Fruit fly (Drosophila melanogaster) whole organism, embryonic: Measurements from ENCODE around the gene haf.

Source experiments
- Abd-B ChIP-seq: fragments of 200-800 bp; sonication (Bioruptor generic); optimal IDR thresholded peaks from 2 replicates; lab custom pipeline; 2018; ENCODE audit warnings: missing biosample characterization, mild to moderate bottlenecking, missing genetic modification characterization, moderate library complexity
- CG10147 ChIP-seq: fragments of 200-800 bp; sonication (Bioruptor generic); optimal IDR thresholded peaks from 2 replicates; lab custom pipeline; 2019; ENCODE audit warnings: missing biosample characterization, mild to moderate bottlenecking, missing genetic modification characterization, moderate library complexity
- CG1024 ChIP-seq: fragments of 200-800 bp; sonication (Bioruptor generic); IDR thresholded peaks from 2 replicates; pipeline ENCODE4 v1.3.6; 2022; ENCODE audit warnings: missing biosample characterization, missing genetic modification characterization
- CG10462 ChIP-seq: fragments of 200-800 bp; sonication (Bioruptor generic); optimal IDR thresholded peaks from 2 replicates; lab custom pipeline; 2016; ENCODE audit warnings: missing biosample characterization, missing genetic modification characterization
- CG11723 ChIP-seq: fragments of 200-800 bp; sonication (Bioruptor generic); optimal IDR thresholded peaks from 2 replicates; lab custom pipeline; 2017; ENCODE audit warnings: missing biosample characterization, mild to moderate bottlenecking, missing genetic modification characterization
- CG12236 ChIP-seq: fragments of 200-800 bp; sonication (Bioruptor generic); optimal IDR thresholded peaks from 2 replicates; lab custom pipeline; 2016; ENCODE audit warnings: missing biosample characterization, missing genetic modification characterization
- CG1233 ChIP-seq: fragments of 200-800 bp; sonication (Bioruptor generic); optimal IDR thresholded peaks from 4 replicates; lab custom pipeline; 2018; ENCODE audit warnings: missing biosample characterization, mild to moderate bottlenecking, missing genetic modification characterization
- CG14050 ChIP-seq: fragments of 200-800 bp; sonication (Bioruptor generic); IDR thresholded peaks from 3 replicates; pipeline ENCODE4 v1.3.6; 2022; ENCODE audit warnings: missing biosample characterization, missing genetic modification characterization
- CG15269 ChIP-seq: fragments of 200-800 bp; sonication (Bioruptor generic); optimal IDR thresholded peaks from 2 replicates; lab custom pipeline; 2018; ENCODE audit warnings: missing biosample characterization, mild to moderate bottlenecking, missing genetic modification characterization, moderate library complexity
- CG30403 ChIP-seq: fragments of 200-800 bp; sonication (Bioruptor generic); optimal IDR thresholded peaks from 3 replicates; lab custom pipeline; 2016; ENCODE audit warnings: missing biosample characterization, missing genetic modification characterization
- CG31441 ChIP-seq: fragments of 200-800 bp; sonication (Bioruptor generic); IDR thresholded peaks from 2 replicates; pipeline ENCODE4 v1.3.6; 2022; ENCODE audit warnings: missing biosample characterization, missing genetic modification characterization
- CG32772 ChIP-seq: fragments of 200-800 bp; sonication (Bioruptor generic); IDR thresholded peaks from 2 replicates; pipeline ENCODE4 v1.3.6; 2022; ENCODE audit warnings: missing biosample characterization, missing genetic modification characterization
- CG33213 ChIP-seq: fragments of 200-800 bp; sonication (Bioruptor generic); optimal IDR thresholded peaks from 3 replicates; lab custom pipeline; 2016; ENCODE audit warnings: missing biosample characterization, missing genetic modification characterization
- CG34224 ChIP-seq: fragments of 200-800 bp; sonication (Bioruptor generic); IDR thresholded peaks from 3 replicates; pipeline ENCODE4 v1.3.6; 2022; ENCODE audit warnings: missing biosample characterization, missing genetic modification characterization; ENCODE audit not compliant: partially characterized antibody
- CG34422 ChIP-seq: fragments of 200-800 bp; sonication (Bioruptor generic); IDR thresholded peaks from 3 replicates; pipeline ENCODE4 v1.3.6; 2022; ENCODE audit warnings: missing biosample characterization, missing genetic modification characterization
- CG3838 ChIP-seq: fragments of 200-800 bp; sonication (Bioruptor generic); optimal IDR thresholded peaks from 3 replicates; lab custom pipeline; 2016; ENCODE audit warnings: missing biosample characterization, missing genetic modification characterization
- CG3847 ChIP-seq: fragments of 200-800 bp; sonication (Bioruptor generic); IDR thresholded peaks from 2 replicates; pipeline ENCODE4 v1.3.6; 2022; ENCODE audit warnings: missing biosample characterization, missing genetic modification characterization
- CG5180 ChIP-seq: fragments of 200-800 bp; sonication (Bioruptor generic); optimal IDR thresholded peaks from 3 replicates; lab custom pipeline; 2017; ENCODE audit warnings: missing biosample characterization, missing genetic modification characterization, mild to moderate bottlenecking, moderate library complexity, missing genetic modification reagents
- CG5245 ChIP-seq: fragments of 200-800 bp; sonication (Bioruptor generic); optimal IDR thresholded peaks from 3 replicates; lab custom pipeline; 2016; ENCODE audit warnings: missing biosample characterization, missing genetic modification characterization
- CG7963 ChIP-seq: fragments of 200-800 bp; sonication (Bioruptor generic); IDR thresholded peaks from 3 replicates; pipeline ENCODE4 v1.3.6; 2022; ENCODE audit warnings: missing biosample characterization, missing genetic modification characterization; ENCODE audit not compliant: partially characterized antibody
- CG9215 ChIP-seq: fragments of 200-800 bp; sonication (Bioruptor generic); IDR thresholded peaks from 2 replicates; pipeline ENCODE4 v1.3.6; 2022; ENCODE audit warnings: missing biosample characterization, missing genetic modification characterization
- CTCF ChIP-seq: fragments of 200-800 bp; sonication (Bioruptor generic); optimal IDR thresholded peaks from 2 replicates; lab custom pipeline; 2017; ENCODE audit warnings: missing biosample characterization, mild to moderate bottlenecking, missing genetic modification characterization, moderate library complexity
- Dek ChIP-seq: fragments of 200-800 bp; sonication (Bioruptor generic); optimal IDR thresholded peaks from 3 replicates; lab custom pipeline; 2019; ENCODE audit warnings: missing biosample characterization, mild to moderate bottlenecking, missing genetic modification characterization, moderate library complexity
- Dll ChIP-seq: fragments of 200-800 bp; sonication (Bioruptor generic); IDR thresholded peaks from 4 replicates; pipeline ENCODE4 v1.3.6; 2022; ENCODE audit warnings: missing biosample characterization, missing genetic modification characterization; ENCODE audit not compliant: partially characterized antibody
- Doc3 ChIP-seq: fragments of 200-800 bp; sonication (Bioruptor generic); IDR thresholded peaks from 3 replicates; pipeline ENCODE4 v1.3.6; 2022; ENCODE audit warnings: missing biosample characterization, missing genetic modification characterization; ENCODE audit not compliant: partially characterized antibody
- Drgx ChIP-seq: fragments of 200-800 bp; sonication (Bioruptor generic); IDR thresholded peaks from 2 replicates; pipeline ENCODE4 v1.3.6; 2022; ENCODE audit warnings: missing biosample characterization, missing genetic modification characterization
- E2f1 ChIP-seq: fragments of 200-800 bp; sonication (Bioruptor generic); IDR thresholded peaks from 2 replicates; pipeline ENCODE4 v1.3.6; 2022; ENCODE audit warnings: missing biosample characterization, missing genetic modification characterization
- Ets65A ChIP-seq: fragments of 200-800 bp; sonication (Bioruptor generic); peaks from one replicate; lab custom pipeline; 2016; ENCODE audit warnings: missing biosample characterization, missing genetic modification characterization
- Ets97D ChIP-seq: fragments of 200-800 bp; sonication (Bioruptor generic); optimal IDR thresholded peaks from 3 replicates; lab custom pipeline; 2016; ENCODE audit warnings: missing biosample characterization, missing genetic modification characterization
- HLH54F ChIP-seq: fragments of 200-800 bp; sonication (Bioruptor generic); optimal IDR thresholded peaks from 3 replicates; lab custom pipeline; 2016; ENCODE audit warnings: missing biosample characterization, missing genetic modification characterization
- Mes4 ChIP-seq: fragments of 200-800 bp; sonication (Bioruptor generic); optimal IDR thresholded peaks from 2 replicates; lab custom pipeline; 2016; ENCODE audit warnings: missing biosample characterization, missing genetic modification characterization
- Myb ChIP-seq: fragments of 200-800 bp; sonication (Bioruptor generic); optimal IDR thresholded peaks from 2 replicates; lab custom pipeline; 2016; ENCODE audit warnings: missing biosample characterization, missing genetic modification characterization
- Nf-YC ChIP-seq: fragments of 200-800 bp; optimal IDR thresholded peaks from 3 replicates; lab custom pipeline; 2019; ENCODE audit warnings: missing biosample characterization, mild to moderate bottlenecking, missing genetic modification characterization, moderate library complexity
- NfI ChIP-seq: fragments of 200-800 bp; sonication (Bioruptor generic); optimal IDR thresholded peaks from 3 replicates; lab custom pipeline; 2018; ENCODE audit warnings: missing biosample characterization, mild to moderate bottlenecking, missing genetic modification characterization, moderate library complexity
- Optix ChIP-seq: fragments of 200-800 bp; sonication (Bioruptor generic); IDR thresholded peaks from 3 replicates; pipeline ENCODE4 v1.3.6; 2022; ENCODE audit warnings: missing biosample characterization, missing genetic modification characterization
- Pdp1 ChIP-seq, 2 experiments: fragments of 200-800 bp; sonication (Bioruptor generic); optimal IDR thresholded peaks; 3 replicates each; lab custom pipeline; 2016; ENCODE audit warnings: missing biosample characterization in 2 of 2, missing genetic modification characterization in 2 of 2, mild to moderate bottlenecking in 1 of 2, moderate library complexity in 1 of 2
- Stat92E ChIP-seq, 3 experiments: fragments of >200 bp in 2 of 3; fragments of 200-800 bp in 1 of 3; sonication (Bioruptor generic) in 1 of 3; optimal IDR thresholded peaks; 2 replicates each; lab custom pipeline; 2017 to 2019; ENCODE audit warnings: missing biosample characterization in 3 of 3, missing genetic modification characterization in 3 of 3, mild to moderate bottlenecking in 1 of 3, moderate library complexity in 1 of 3
- Xrp1 ChIP-seq: fragments of 200-800 bp; sonication (Bioruptor generic); IDR thresholded peaks from 2 replicates; pipeline ENCODE4 v1.3.6; 2022; ENCODE audit warnings: missing biosample characterization, missing genetic modification characterization
- YL-1 ChIP-seq: fragments of 200-800 bp; sonication (Bioruptor generic); optimal IDR thresholded peaks from 3 replicates; lab custom pipeline; 2017; ENCODE audit warnings: missing biosample characterization, mild to moderate bottlenecking, missing genetic modification characterization
- cad ChIP-seq: fragments of >200 bp; optimal IDR thresholded peaks from 2 replicates; lab custom pipeline; 2017; ENCODE audit warnings: missing biosample characterization, missing genetic modification characterization
- dan ChIP-seq: fragments of 200-800 bp; sonication (Bioruptor generic); IDR thresholded peaks from 2 replicates; pipeline ENCODE4 v1.3.6; 2022; ENCODE audit warnings: missing biosample characterization, missing genetic modification characterization
- dm ChIP-seq: fragments of 200-800 bp; sonication (Bioruptor generic); optimal IDR thresholded peaks from 3 replicates; lab custom pipeline; 2016; ENCODE audit warnings: missing biosample characterization, missing genetic modification characterization
- hbn ChIP-seq: fragments of 200-800 bp; sonication (Bioruptor generic); IDR thresholded peaks from 2 replicates; pipeline ENCODE4 v1.3.6; 2022; ENCODE audit warnings: missing biosample characterization, missing genetic modification characterization; ENCODE audit not compliant: partially characterized antibody
- maf-S ChIP-seq: fragments of 200-800 bp; sonication (Bioruptor generic); optimal IDR thresholded peaks from 2 replicates; lab custom pipeline; 2016; ENCODE audit warnings: missing biosample characterization, missing genetic modification characterization
- otp ChIP-seq: fragments of 200-800 bp; sonication (Bioruptor generic); IDR thresholded peaks from 3 replicates; pipeline ENCODE4, ENCODE4 v1.3.6; 2022; ENCODE audit warnings: missing biosample characterization, missing genetic modification characterization
- repo ChIP-seq: fragments of 200-800 bp; sonication (Bioruptor generic); optimal IDR thresholded peaks from 2 replicates; lab custom pipeline; 2016; ENCODE audit warnings: missing biosample characterization, missing genetic modification characterization
- salm ChIP-seq: fragments of 200-800 bp; sonication (Bioruptor generic); optimal IDR thresholded peaks from 2 replicates; lab custom pipeline; 2018; ENCODE audit warnings: missing biosample characterization, mild to moderate bottlenecking, missing genetic modification characterization
- sens ChIP-seq: fragments of 200-800 bp; sonication (Bioruptor generic); peaks from one replicate; lab custom pipeline; 2016; ENCODE audit warnings: missing biosample characterization, missing genetic modification characterization
- sim ChIP-seq: fragments of 200-800 bp; sonication (Bioruptor generic); IDR thresholded peaks from 2 replicates; pipeline ENCODE4 v1.3.6; 2022; ENCODE audit warnings: missing biosample characterization, missing genetic modification characterization
- slou ChIP-seq: fragments of 200-800 bp; sonication (Bioruptor generic); optimal IDR thresholded peaks from 3 replicates; lab custom pipeline; 2016; ENCODE audit warnings: missing biosample characterization, missing genetic modification characterization
- tll ChIP-seq, 2 experiments: fragments of 200-800 bp in 1 of 2; fragments of >200 bp in 1 of 2; sonication (Bioruptor generic) in 1 of 2; optimal IDR thresholded peaks; 2 replicates each; lab custom pipeline; 2017 to 2019; ENCODE audit warnings: missing biosample characterization in 2 of 2, missing genetic modification characterization in 2 of 2, mild to moderate bottlenecking in 1 of 2, moderate library complexity in 1 of 2

Gene haf

DNA sequence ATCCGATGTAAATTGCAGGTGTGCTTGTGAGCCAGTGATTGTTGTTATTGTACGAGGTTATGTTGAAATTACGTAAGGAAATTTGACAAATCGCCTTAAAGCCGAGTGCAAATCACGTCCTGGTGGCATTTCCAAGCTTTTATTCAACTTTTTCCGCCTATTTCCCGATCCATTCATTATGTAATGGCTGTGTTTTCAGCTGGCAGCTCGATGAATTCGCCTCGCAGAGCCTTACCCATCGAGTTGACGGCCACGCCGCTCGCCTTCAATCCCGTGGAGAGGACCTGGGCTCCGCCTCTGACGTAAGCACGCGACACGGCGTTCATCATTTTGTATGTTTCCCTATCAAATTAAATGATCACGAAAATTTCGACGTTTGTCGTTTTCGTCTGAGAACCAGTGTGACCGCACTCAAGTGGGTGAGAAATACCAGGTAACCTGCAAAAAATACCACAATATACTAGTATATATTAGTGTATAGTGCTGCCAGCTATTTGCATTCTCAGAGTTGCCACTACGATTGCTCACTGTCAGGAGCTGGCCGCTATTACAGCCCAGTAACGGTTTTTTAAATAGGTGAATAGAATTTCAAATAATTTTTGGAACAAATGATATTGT lies 58.9 kb downstream of the haf start, which contains the start of gene RFeSP (continued):
- TF ChIP-seq Stat92E (GFP tag; optimal IDR thresholded peaks at IDR 0.05; lab: Kevin White, UChicago): peak in 1 of 3 experiments; percentile 64
- TF ChIP-seq tll (GFP tag; optimal IDR thresholded peaks at IDR 0.05; lab: Kevin White, UChicago): no peak
- TF ChIP-seq Myb (GFP tag; lab: Kevin White, UChicago): peak; percentile 100
- no peak for TF ChIP-seq Xrp1
- TF ChIP-seq Mes4: no peak
- TF ChIP-seq Ets65A (GFP tag; lab: Kevin White, UChicago): peak; percentile 96
- no peak for TF ChIP-seq CG11723
- no peak for TF ChIP-seq CG14050 (GFP tag; lab: Robert Waterston, UW)
- TF ChIP-seq sim: no peak
- TF ChIP-seq Optix (GFP tag; lab: Robert Waterston, UW): no peak
- TF ChIP-seq CG5245 (GFP tag; lab: Kevin White, UChicago): no peak
- TF ChIP-seq CG5180 (GFP tag; lab: Kevin White, UChicago): no peak
- no peak for TF ChIP-seq Drgx (GFP tag; lab: Robert Waterston, UW)
- TF ChIP-seq Doc3: no peak
- TF ChIP-seq CG9215: no peak
- peak; percentile 14 for TF ChIP-seq maf-S (GFP tag; lab: Kevin White, UChicago)
- no peak for TF ChIP-seq E2f1 (GFP tag; lab: Robert Waterston, UW)
- TF ChIP-seq sens (GFP tag; lab: Kevin White, UChicago): peak; percentile 76
- no peak for TF ChIP-seq Dll (GFP tag; lab: Robert Waterston, UW)
- TF ChIP-seq Ets97D (GFP tag; lab: Kevin White, UChicago): peak; percentile 89
- TF ChIP-seq CG34422: 0 out of 3 replicates have a peak, but pooled peaks have one; percentile 50
- TF ChIP-seq slou (GFP tag; lab: Kevin White, UChicago): peak; percentile 34
- no peak for TF ChIP-seq cad
- no peak for TF ChIP-seq hbn (GFP tag; lab: Robert Waterston, UW)
- TF ChIP-seq YL-1 (GFP tag; lab: Kevin White, UChicago): peak; percentile 93
- no peak for TF ChIP-seq NfI (GFP tag; lab: Kevin White, UChicago)
- TF ChIP-seq CG3847 (GFP tag; lab: Robert Waterston, UW): peak; percentile 77
- peak in 1 of 2 experiments; percentile 98 for TF ChIP-seq Pdp1 (GFP tag; optimal IDR thresholded peaks at IDR 0.05; lab: Kevin White, UChicago)
- peak; percentile 49 for TF ChIP-seq Dek (tag; lab: Kevin White, UChicago)
- TF ChIP-seq CG3838 (GFP tag; lab: Kevin White, UChicago): no peak
- no peak for TF ChIP-seq CG30403 (GFP tag; lab: Kevin White, UChicago)
- TF ChIP-seq dm (GFP tag; lab: Kevin White, UChicago): no peak
- TF ChIP-seq CG34224 (GFP tag; lab: Robert Waterston, UW): no peak
- TF ChIP-seq CG1233 (GFP tag; lab: Kevin White, UChicago): no peak
- no peak for TF ChIP-seq CG31441 (GFP tag; lab: Robert Waterston, UW)
- TF ChIP-seq dan (GFP tag; lab: Robert Waterston, UW): no peak
- TF ChIP-seq repo: no peak
- TF ChIP-seq CG15269 (tag; lab: Kevin White, UChicago): no peak
- TF ChIP-seq Nf-YC (tag; lab: Kevin White, UChicago): peak; percentile 29
- TF ChIP-seq CTCF: peak; percentile 43
- TF ChIP-seq CG7963: no peak
- TF ChIP-seq CG33213: peak; percentile 89
- no peak for TF ChIP-seq CG10147
- no peak for TF ChIP-seq otp (GFP tag; lab: Robert Waterston, UW)
- no peak for TF ChIP-seq salm (tag; lab: Kevin White, UChicago)
- TF ChIP-seq HLH54F: no peak
- TF ChIP-seq CG10462: no peak
- peak; percentile 8 for TF ChIP-seq CG12236 (GFP tag; lab: Kevin White, UChicago)
- TF ChIP-seq CG1024 (GFP tag; lab: Robert Waterston, UW): no peak
- no peak for TF ChIP-seq Abd-B
- no peak for TF ChIP-seq CG32772 (GFP tag; lab: Robert Waterston, UW)
